Fruit fly (Drosophila melanogaster) whole organism, pupa: ENCODE measurements around the gene beat-VI.

Experiments used
- CG10348 ChIP-seq: fragments of 200-800 bp; sonication (Bioruptor generic); IDR thresholded peaks from 2 replicates; pipeline ENCODE4 v1.3.6; 2022; ENCODE audit warnings: missing biosample characterization, missing genetic modification characterization
- CG12605 ChIP-seq: fragments of 200-800 bp; sonication (Bioruptor generic); IDR thresholded peaks from 2 replicates; pipeline ENCODE4 v1.3.6; 2022; ENCODE audit warnings: missing biosample characterization, missing genetic modification characterization
- CG13204 ChIP-seq: fragments of 200-800 bp; sonication (Bioruptor generic); optimal IDR thresholded peaks from 2 replicates; lab custom pipeline; 2018; ENCODE audit warnings: missing biosample characterization, mild to moderate bottlenecking, missing genetic modification characterization, moderate library complexity
- CG14655 ChIP-seq: fragments of 200-800 bp; sonication (Bioruptor generic); optimal IDR thresholded peaks from 3 replicates; lab custom pipeline; 2017; ENCODE audit warnings: mild to moderate bottlenecking, missing biosample characterization, missing genetic modification reagents, missing genetic modification characterization
- CG15710 ChIP-seq: fragments of 200-800 bp; sonication (Bioruptor generic); optimal IDR thresholded peaks from 2 replicates; lab custom pipeline; 2018; ENCODE audit warnings: missing biosample characterization, mild to moderate bottlenecking, missing genetic modification characterization, moderate library complexity
- CG17806 ChIP-seq: fragments of 200-800 bp; sonication (Bioruptor generic); optimal IDR thresholded peaks from 2 replicates; lab custom pipeline; 2018; ENCODE audit warnings: missing biosample characterization, mild to moderate bottlenecking, missing genetic modification characterization, moderate library complexity
- CG32121 ChIP-seq: fragments of 200-800 bp; sonication (Bioruptor generic); IDR thresholded peaks from 2 replicates; pipeline ENCODE4 v1.3.6; 2022; ENCODE audit warnings: missing biosample characterization, missing genetic modification characterization
- CG34367 ChIP-seq: fragments of 200-800 bp; sonication (Bioruptor generic); optimal IDR thresholded peaks from 2 replicates; lab custom pipeline; 2018; ENCODE audit warnings: missing biosample characterization, mild to moderate bottlenecking, missing genetic modification characterization
- CG4496 ChIP-seq: fragments of 200-800 bp; sonication (Bioruptor generic); IDR thresholded peaks from 3 replicates; pipeline ENCODE4 v1.3.6; 2022; ENCODE audit warnings: missing biosample characterization, missing genetic modification characterization
- CG8159 ChIP-seq: fragments of 200-800 bp; sonication (Bioruptor generic); optimal IDR thresholded peaks from 3 replicates; lab custom pipeline; 2018; ENCODE audit warnings: missing biosample characterization, mild to moderate bottlenecking, missing genetic modification characterization, moderate library complexity
- CG8301 ChIP-seq: fragments of 200-800 bp; sonication (Bioruptor generic); optimal IDR thresholded peaks from 2 replicates; lab custom pipeline; 2018; ENCODE audit warnings: missing biosample characterization, mild to moderate bottlenecking, missing genetic modification characterization
- CG9948 ChIP-seq: fragments of 200-800 bp; sonication (Bioruptor generic); optimal IDR thresholded peaks from 2 replicates; lab custom pipeline; 2018; ENCODE audit warnings: missing biosample characterization, mild to moderate bottlenecking, missing genetic modification characterization, moderate library complexity
- D1 ChIP-seq: fragments of 200-800 bp; sonication (Bioruptor generic); optimal IDR thresholded peaks from 2 replicates; lab custom pipeline; 2018; ENCODE audit warnings: missing biosample characterization, mild to moderate bottlenecking, missing genetic modification characterization, moderate library complexity
- EcR ChIP-seq: fragments of 200-800 bp; sonication (Bioruptor generic); optimal IDR thresholded peaks from 3 replicates; lab custom pipeline; 2019; ENCODE audit warnings: missing biosample characterization, missing genetic modification characterization, mild to moderate bottlenecking, moderate library complexity, missing genetic modification reagents
- Ets98B ChIP-seq: fragments of 200-800 bp; sonication (Bioruptor generic); IDR thresholded peaks from 2 replicates; pipeline ENCODE4 v1.3.6; 2022; ENCODE audit warnings: missing biosample characterization, missing genetic modification characterization
- Pif1A ChIP-seq: fragments of 200-800 bp; sonication (Bioruptor generic); optimal IDR thresholded peaks from 3 replicates; lab custom pipeline; 2016; ENCODE audit warnings: missing biosample characterization, missing genetic modification characterization
- Pif1B ChIP-seq: fragments of 200-800 bp; sonication (Bioruptor generic); optimal IDR thresholded peaks from 3 replicates; lab custom pipeline; 2016; ENCODE audit warnings: missing biosample characterization, missing genetic modification characterization
- Snoo ChIP-seq: fragments of 200-800 bp; sonication (Bioruptor generic); optimal IDR thresholded peaks from 3 replicates; lab custom pipeline; 2017; ENCODE audit warnings: missing biosample characterization, mild to moderate bottlenecking, missing genetic modification characterization, inconsistent platforms
- fd96Ca ChIP-seq: fragments of 200-800 bp; sonication (Bioruptor generic); IDR thresholded peaks from 3 replicates; pipeline ENCODE4 v1.3.6; 2022; ENCODE audit warnings: missing biosample characterization, missing genetic modification characterization
- gl ChIP-seq: fragments of 200-800 bp; sonication (Bioruptor generic); optimal IDR thresholded peaks from 2 replicates; lab custom pipeline; 2018; ENCODE audit warnings: missing biosample characterization, mild to moderate bottlenecking, missing genetic modification characterization
- rn ChIP-seq: fragments of 200-800 bp; sonication (Bioruptor generic); IDR thresholded peaks from 2 replicates; pipeline ENCODE4 v1.3.6; 2022; ENCODE audit warnings: missing biosample characterization, missing genetic modification characterization

Gene beat-VI

DNA sequence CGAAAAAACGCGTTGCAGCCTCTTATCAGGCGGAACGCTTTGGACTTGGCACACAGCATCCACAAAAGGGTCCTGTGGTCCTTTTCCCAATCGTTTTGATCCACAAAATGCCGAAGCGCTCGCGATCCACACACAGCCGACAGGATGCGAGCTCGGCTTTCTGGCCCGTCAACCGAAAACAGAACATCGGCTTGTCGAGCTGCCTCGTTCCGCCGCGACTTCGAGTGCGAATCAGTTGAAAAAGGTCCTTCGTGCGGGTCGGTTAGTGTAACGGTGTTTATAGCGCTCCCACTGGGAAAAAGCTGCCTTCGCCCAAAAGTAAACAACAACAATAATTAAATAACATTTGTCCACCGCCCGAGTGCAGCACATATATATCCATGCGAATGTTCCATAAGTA lies at the start of gene beat-VI:
beat-VI (plus strand) TSS at position 255 of the 400 bp plus-strand sequence.
- TF ChIP-seq Pif1A = no peak
- TF ChIP-seq CG12605 = no peak
- no peak for TF ChIP-seq rn

DNA sequence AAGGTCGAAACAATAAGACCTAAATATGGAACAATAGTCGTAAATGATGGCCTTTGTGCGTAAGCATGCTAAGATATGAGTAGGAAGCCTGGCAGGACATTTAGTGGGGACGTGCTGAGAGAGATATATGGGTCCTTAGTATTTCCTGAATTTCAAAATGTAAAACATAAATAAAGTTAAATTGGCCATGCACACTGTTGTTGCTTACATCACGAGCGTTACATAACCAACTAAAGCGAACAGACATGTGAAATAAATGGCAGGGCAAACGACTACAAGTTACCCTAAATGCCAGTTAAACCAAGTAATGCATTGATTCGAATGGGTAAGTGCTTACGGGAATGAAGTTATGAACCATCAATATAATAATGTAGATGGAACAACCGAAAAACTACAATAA lies 42.2 kb upstream of the beat-VI start:
- TF ChIP-seq CG14655 (GFP tag; lab: Kevin White, UChicago) = no peak
- no peak for TF ChIP-seq CG10348 (GFP tag; lab: Robert Waterston, UW)
- no peak for TF ChIP-seq Pif1B (GFP tag; lab: Kevin White, UChicago)
- TF ChIP-seq CG15710 (tag; lab: Kevin White, UChicago) = no peak
- TF ChIP-seq Ets98B = no peak
- no peak for TF ChIP-seq CG17806 (tag; lab: Kevin White, UChicago)
- TF ChIP-seq Snoo = no peak
- no peak for TF ChIP-seq CG8301
- TF ChIP-seq EcR (GFP tag; lab: Kevin White, UChicago) = no peak
- TF ChIP-seq CG32121 = no peak
- no peak for TF ChIP-seq gl (tag; lab: Kevin White, UChicago)

DNA sequence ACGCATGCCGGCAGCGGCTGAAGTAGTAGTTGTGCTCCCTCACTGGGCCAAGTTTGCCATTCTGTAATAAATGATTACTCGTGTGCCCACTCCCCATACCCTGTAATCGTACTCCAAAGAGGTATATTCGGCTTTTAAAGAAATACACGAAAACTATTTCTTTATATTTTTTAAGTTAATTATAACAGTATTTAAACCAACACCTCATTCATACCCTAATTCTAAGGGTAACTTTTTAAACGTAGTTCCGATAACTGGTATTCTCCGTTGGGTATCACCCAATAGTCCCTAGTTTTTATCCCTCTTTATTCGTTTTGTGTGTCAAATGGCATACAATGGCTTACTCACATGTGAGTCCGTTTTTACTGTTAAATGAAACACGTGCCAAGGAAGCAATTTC lies 40.4 kb upstream of the beat-VI start:
- no peak for TF ChIP-seq CG10348 (GFP tag; lab: Robert Waterston, UW)
- no peak for TF ChIP-seq Pif1B (GFP tag; lab: Kevin White, UChicago)
- no peak for TF ChIP-seq CG14655 (GFP tag; lab: Kevin White, UChicago)
- no peak for TF ChIP-seq Pif1A
- no peak for TF ChIP-seq EcR (GFP tag; lab: Kevin White, UChicago)

DNA sequence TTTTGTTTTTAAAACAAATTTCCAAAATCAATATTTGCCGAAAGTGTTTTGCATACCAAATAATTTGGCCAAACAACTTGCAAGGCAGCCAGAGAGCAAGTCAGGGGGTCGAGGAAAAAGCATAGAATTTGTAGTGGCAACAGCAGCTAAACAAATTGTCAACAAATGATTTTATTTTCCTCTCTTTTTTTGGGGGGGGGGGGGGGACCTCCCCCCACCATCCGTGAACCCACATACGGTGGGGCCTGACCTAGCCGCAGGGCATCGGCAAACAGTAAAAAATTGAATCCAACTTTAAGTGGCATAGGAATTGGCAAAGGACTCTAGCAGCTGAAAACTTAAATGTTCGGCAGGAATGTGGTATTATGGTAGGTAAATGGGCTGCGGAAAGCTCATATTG lies 28.1 kb upstream of the beat-VI start:
- no peak for TF ChIP-seq CG12605
- no peak for TF ChIP-seq CG13204
- TF ChIP-seq CG34367 (tag; lab: Kevin White, UChicago) = no peak
- no peak for TF ChIP-seq CG4496
- no peak for TF ChIP-seq CG8159 (tag; lab: Kevin White, UChicago)
- TF ChIP-seq CG17806 (tag; lab: Kevin White, UChicago) = no peak
- TF ChIP-seq Ets98B = no peak
- TF ChIP-seq D1 (tag; lab: Kevin White, UChicago) = no peak
- TF ChIP-seq CG10348 (GFP tag; lab: Robert Waterston, UW) = no peak
- TF ChIP-seq Pif1A = no peak
- TF ChIP-seq fd96Ca (GFP tag; lab: Robert Waterston, UW) = no peak
- no peak for TF ChIP-seq Snoo

DNA sequence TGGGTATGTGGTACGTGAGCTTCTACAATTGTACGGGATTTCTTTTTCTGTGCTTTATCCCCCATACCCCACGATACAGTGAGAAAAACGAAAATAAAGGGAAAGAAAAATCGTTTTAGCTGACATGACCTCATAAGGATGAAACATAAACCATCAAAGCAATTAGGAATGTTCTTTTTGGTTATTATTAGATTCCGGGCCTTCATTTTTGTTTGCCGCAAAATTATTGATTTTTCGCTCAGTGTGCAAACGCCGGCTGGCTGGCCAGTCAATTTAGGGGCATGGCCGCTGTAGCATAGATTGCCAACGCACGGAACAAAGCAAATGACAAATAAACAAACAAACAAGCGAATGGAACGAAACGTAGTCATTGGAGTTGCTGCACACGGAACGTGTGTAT lies 11.6 kb downstream of the beat-VI start:
- TF ChIP-seq CG32121 (no peak), D1 (tag; lab: Kevin White, UChicago) (no peak), CG4496 (0 out of 3 replicates have a peak, but pooled peaks have one; percentile 22), fd96Ca (GFP tag; lab: Robert Waterston, UW) (0 out of 3 replicates have a peak, but pooled peaks have one; percentile 12), CG9948 (tag; lab: Kevin White, UChicago) (no peak), CG14655 (GFP tag; lab: Kevin White, UChicago) (peak; percentile 20)

DNA sequence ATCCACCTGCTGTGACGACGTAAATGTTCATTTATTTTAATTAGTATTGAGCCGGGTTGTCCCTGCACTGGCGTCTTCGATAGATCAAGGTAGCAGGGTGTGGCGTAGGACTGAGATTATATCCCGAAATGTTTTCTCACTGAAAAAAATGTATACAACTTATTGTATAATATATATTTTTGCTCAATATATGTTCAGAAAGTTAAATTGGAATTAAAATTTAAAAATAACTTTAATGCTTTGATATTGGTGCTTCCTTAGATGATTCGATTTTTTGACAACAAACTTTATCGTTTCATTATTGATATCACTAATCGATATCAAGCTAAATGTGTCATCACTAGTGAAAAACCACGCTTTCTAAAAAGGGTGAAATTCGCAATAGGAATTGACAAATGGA lies 66.2 kb downstream of the beat-VI start, which contains the start of gene CG1894:
CG1894 (plus strand) TSS at position 301 of the 400 bp plus-strand sequence.
- TF ChIP-seq CG32121 = no peak
- TF ChIP-seq Ets98B = no peak
- TF ChIP-seq Snoo = no peak
- no peak for TF ChIP-seq CG14655 (GFP tag; lab: Kevin White, UChicago)
- TF ChIP-seq EcR (GFP tag; lab: Kevin White, UChicago) = no peak
- no peak for TF ChIP-seq CG13204
- no peak for TF ChIP-seq CG15710 (tag; lab: Kevin White, UChicago)
- no peak for TF ChIP-seq CG34367 (tag; lab: Kevin White, UChicago)
- TF ChIP-seq, all 21 proteins: peak for 0

DNA sequence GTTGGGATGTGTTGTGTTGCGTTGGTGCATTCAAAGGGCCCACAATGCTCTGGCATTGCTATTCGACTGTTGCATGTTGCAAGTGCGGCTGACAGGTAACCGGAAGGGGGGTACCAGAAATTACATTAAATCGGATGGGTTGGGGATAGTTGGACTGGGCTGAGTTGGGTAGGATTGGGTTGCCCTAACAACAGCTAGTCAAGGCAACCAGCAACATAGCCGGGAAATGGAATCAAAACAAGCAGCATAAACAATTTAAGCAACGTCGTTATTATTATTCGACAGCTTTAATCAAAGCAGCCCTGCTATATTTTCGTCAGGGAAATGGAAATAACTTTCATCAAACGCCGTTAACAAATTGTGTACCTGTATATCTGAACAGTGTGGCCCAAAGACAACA lies 68.6 kb downstream of the beat-VI start, which contains the start of gene Dhc98D:
Dhc98D (plus strand) TSS at position 301 of the 400 bp plus-strand sequence.
- no peak for TF ChIP-seq EcR (GFP tag; lab: Kevin White, UChicago)
- no peak for TF ChIP-seq CG14655 (GFP tag; lab: Kevin White, UChicago)
- no peak for TF ChIP-seq D1 (tag; lab: Kevin White, UChicago)
- no peak for TF ChIP-seq CG8301
- no peak for TF ChIP-seq CG8159 (tag; lab: Kevin White, UChicago)
- no peak for TF ChIP-seq CG9948 (tag; lab: Kevin White, UChicago)

DNA sequence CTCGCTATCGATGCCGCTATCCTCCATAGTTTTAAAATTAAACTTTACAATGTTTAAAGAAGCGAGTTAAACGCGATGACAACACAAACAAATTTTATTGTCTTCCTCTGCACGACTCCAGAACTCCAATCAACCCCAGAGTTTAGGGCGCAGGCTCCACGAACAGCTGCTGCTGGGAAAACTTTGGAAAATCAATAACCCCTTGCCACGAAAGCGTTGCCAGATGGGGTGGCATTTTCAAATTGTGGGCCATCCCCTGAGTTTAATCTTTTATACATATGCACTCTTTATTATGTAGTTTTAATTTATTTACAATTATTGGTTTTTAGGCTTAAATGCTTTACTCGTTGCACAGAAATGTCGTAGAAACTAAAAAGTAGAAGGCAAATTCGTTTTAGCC lies 102.4 kb downstream of the beat-VI start, which contains the start of gene CG31051:
CG31051 (minus strand) TSS at position 115 of the 400 bp plus-strand sequence.
- TF ChIP-seq Pif1A = no peak
- no peak for TF ChIP-seq EcR (GFP tag; lab: Kevin White, UChicago)
- no peak for TF ChIP-seq CG14655 (GFP tag; lab: Kevin White, UChicago)
